Worm (Caenorhabditis elegans) whole organism, L1 larva: Measurements from ENCODE around the gene lam-1.

Experiments
- C04F5.9 ChIP-seq: sonication (generic microtip); optimal IDR thresholded peaks from 2 replicates; lab custom pipeline; 2016; ENCODE audit warnings: missing genetic modification characterization, missing compliant biosample characterization
- aha-1 ChIP-seq: fragments of 150-350 bp; optimal IDR thresholded peaks from 2 replicates; lab custom pipeline; 2014; ENCODE audit warnings: missing biosample characterization, missing genetic modification characterization
- alr-1 ChIP-seq: fragments of 200-800 bp; sonication (Bioruptor generic); optimal IDR thresholded peaks from 2 replicates; lab custom pipeline; 2018; ENCODE audit warnings: borderline replicate concordance, mild to moderate bottlenecking, missing genetic modification characterization, missing compliant biosample characterization
- aly-2 ChIP-seq: fragments of 150-350 bp; optimal IDR thresholded peaks from 2 replicates; lab custom pipeline; 2014; ENCODE audit warnings: missing biosample characterization, missing genetic modification characterization
- ama-1 ChIP-seq: fragments of 150-350 bp; optimal IDR thresholded peaks from 2 replicates; lab custom pipeline; 2014
- blmp-1 ChIP-seq: fragments of 150-350 bp; optimal IDR thresholded peaks from 2 replicates; lab custom pipeline; 2014; ENCODE audit warnings: missing biosample characterization, missing genetic modification characterization
- ceh-63 ChIP-seq: fragments of 200-800 bp; sonication (Bioruptor generic); optimal IDR thresholded peaks from 2 replicates; lab custom pipeline; 2018; ENCODE audit warnings: mild to moderate bottlenecking, missing genetic modification characterization, missing compliant biosample characterization
- ceh-8 ChIP-seq: fragments of 200-800 bp; sonication (Bioruptor generic); optimal IDR thresholded peaks from 2 replicates; lab custom pipeline; 2018; ENCODE audit warnings: mild to moderate bottlenecking, missing genetic modification characterization, moderate library complexity, missing compliant biosample characterization
- ceh-88 ChIP-seq: fragments of 200-800 bp; sonication (Bioruptor generic); IDR thresholded peaks from 2 replicates; pipeline ENCODE4 v1.3.6; 2022; ENCODE audit warnings: missing genetic modification characterization, missing compliant biosample characterization
- dpl-1 ChIP-seq, 3 experiments: fragments of 150-350 bp in 2 of 3; sonication (generic microtip) in 1 of 3; optimal IDR thresholded peaks; 2 replicates each; lab custom pipeline; 2014 to 2017; ENCODE audit warnings: missing biosample characterization in 3 of 3, missing genetic modification characterization in 3 of 3, missing genetic modification reagents in 3 of 3
- efl-1 ChIP-seq, 4 experiments: fragments of 150-350 bp; optimal IDR thresholded peaks in 3 of 4; peaks in 1 of 4; 1 replicate in 1 of 4; 2 replicates in 3 of 4; lab custom pipeline; 2014; ENCODE audit warnings: missing biosample characterization in 2 of 4, missing genetic modification characterization in 2 of 4, missing genetic modification reagents in 2 of 4
- egl-27 ChIP-seq, 2 experiments: fragments of 150-350 bp in 1 of 2; sonication (generic microtip); optimal IDR thresholded peaks; 3 replicates each; lab custom pipeline; 2017 to 2018; ENCODE audit warnings: missing biosample characterization in 2 of 2, missing genetic modification characterization in 2 of 2, missing genetic modification reagents in 2 of 2
- elt-3 ChIP-seq, 6 experiments: fragments of 150-350 bp in 1 of 6; sonication (generic microtip); optimal IDR thresholded peaks; 2 replicates each; lab custom pipeline; 2017 to 2018; ENCODE audit warnings: missing biosample characterization in 6 of 6, missing genetic modification characterization in 6 of 6, inconsistent platforms in 1 of 6
- ets-5 ChIP-seq: fragments of 200-800 bp; sonication (Bioruptor generic); IDR thresholded peaks from 2 replicates; pipeline ENCODE4 v1.3.6; 2022; ENCODE audit warnings: missing genetic modification characterization, missing compliant biosample characterization
- fkh-10 ChIP-seq: sonication (generic microtip); optimal IDR thresholded peaks from 2 replicates; lab custom pipeline; 2017; ENCODE audit warnings: missing biosample characterization, missing genetic modification reagents, missing genetic modification characterization
- hlh-4 ChIP-seq: sonication (generic microtip); optimal IDR thresholded peaks from 2 replicates; lab custom pipeline; 2016; ENCODE audit warnings: mild to moderate bottlenecking, missing genetic modification characterization, missing compliant biosample characterization
- isw-1 ChIP-seq: fragments of 200-800 bp; sonication (Bioruptor generic); IDR thresholded peaks from 2 replicates; pipeline ENCODE4 v1.3.6; 2022; ENCODE audit warnings: missing genetic modification characterization, missing compliant biosample characterization
- lin-14 ChIP-seq: fragments of 200-800 bp; sonication (Bioruptor generic); optimal IDR thresholded peaks from 2 replicates; lab custom pipeline; 2018; ENCODE audit warnings: mild to moderate bottlenecking, missing genetic modification characterization, moderate library complexity, missing compliant biosample characterization
- lsy-2 ChIP-seq, 2 experiments: fragments of 150-350 bp; optimal IDR thresholded peaks; 2 replicates each; lab custom pipeline; 2014; ENCODE audit warnings: missing biosample characterization in 2 of 2, missing genetic modification characterization in 2 of 2
- mdl-1 ChIP-seq, 2 experiments: fragments of 150-350 bp; optimal IDR thresholded peaks; 2 replicates each; lab custom pipeline; 2014 to 2017; ENCODE audit warnings: missing biosample characterization in 2 of 2, missing genetic modification characterization in 2 of 2, inconsistent platforms in 1 of 2
- nhr-11 ChIP-seq: fragments of 150-350 bp; optimal IDR thresholded peaks from 2 replicates; lab custom pipeline; 2014; ENCODE audit warnings: missing biosample characterization, missing genetic modification characterization
- nhr-19 ChIP-seq: fragments of 200-800 bp; sonication (Bioruptor generic); conservative IDR thresholded peaks from 2 replicates; pipeline ENCODE4 v1.3.6; 2022; ENCODE audit warnings: missing genetic modification characterization, missing compliant biosample characterization
- nhr-237 ChIP-seq: fragments of 150-350 bp; optimal IDR thresholded peaks from 2 replicates; lab custom pipeline; 2014; ENCODE audit warnings: missing biosample characterization, missing genetic modification characterization
- nhr-47 ChIP-seq: sonication (generic microtip); optimal IDR thresholded peaks from 2 replicates; lab custom pipeline; 2016; ENCODE audit warnings: mild to moderate bottlenecking, missing genetic modification characterization, moderate library complexity, missing compliant biosample characterization
- nhr-71 ChIP-seq: sonication (generic microtip); optimal IDR thresholded peaks from 2 replicates; lab custom pipeline; 2016; ENCODE audit warnings: mild to moderate bottlenecking, missing genetic modification characterization, moderate library complexity, missing compliant biosample characterization
- nhr-76 ChIP-seq: sonication (generic microtip); optimal IDR thresholded peaks from 2 replicates; lab custom pipeline; 2017; ENCODE audit warnings: missing biosample characterization, missing genetic modification characterization
- nhr-85 ChIP-seq: sonication (generic microtip); peaks from one replicate; lab custom pipeline; 2016; ENCODE audit warnings: missing genetic modification characterization, inconsistent platforms, missing compliant biosample characterization
- pqm-1 ChIP-seq: sonication (generic microtip); optimal IDR thresholded peaks from 3 replicates; lab custom pipeline; 2017; ENCODE audit warnings: missing biosample characterization, missing genetic modification characterization
- snu-23 ChIP-seq: sonication (generic microtip); optimal IDR thresholded peaks from 2 replicates; lab custom pipeline; 2016; ENCODE audit warnings: missing genetic modification characterization, missing compliant biosample characterization
- sox-4 ChIP-seq: sonication (generic microtip); optimal IDR thresholded peaks from 2 replicates; lab custom pipeline; 2016; ENCODE audit warnings: missing genetic modification characterization, missing compliant biosample characterization
- swsn-7 ChIP-seq: sonication (generic microtip); optimal IDR thresholded peaks from 2 replicates; lab custom pipeline; 2016; ENCODE audit warnings: missing genetic modification characterization, missing compliant biosample characterization
- tbx-2 ChIP-seq: sonication (generic microtip); optimal IDR thresholded peaks from 2 replicates; lab custom pipeline; 2016; ENCODE audit warnings: missing genetic modification characterization, missing compliant biosample characterization
- unc-130 ChIP-seq: fragments of 150-350 bp; optimal IDR thresholded peaks from 2 replicates; lab custom pipeline; 2017; ENCODE audit warnings: missing biosample characterization, missing genetic modification characterization, inconsistent platforms
- unc-62 ChIP-seq: fragments of 150-350 bp; optimal IDR thresholded peaks from 2 replicates; lab custom pipeline; 2014; ENCODE audit warnings: missing biosample characterization, missing genetic modification reagents, missing genetic modification characterization
- xbp-1 ChIP-seq: sonication (generic microtip); optimal IDR thresholded peaks from 2 replicates; lab custom pipeline; 2016; ENCODE audit warnings: missing genetic modification characterization, missing compliant biosample characterization
- ztf-11 ChIP-seq, 2 experiments: sonication (generic microtip); optimal IDR thresholded peaks; 2 replicates each; lab custom pipeline; 2016 to 2017; ENCODE audit warnings: missing genetic modification characterization in 2 of 2, missing biosample characterization in 1 of 2, missing compliant biosample characterization in 1 of 2
- ztf-4 ChIP-seq: fragments of 150-350 bp; optimal IDR thresholded peaks from 2 replicates; lab custom pipeline; 2014; ENCODE audit warnings: missing biosample characterization, missing genetic modification characterization

lam-1 gene

DNA sequence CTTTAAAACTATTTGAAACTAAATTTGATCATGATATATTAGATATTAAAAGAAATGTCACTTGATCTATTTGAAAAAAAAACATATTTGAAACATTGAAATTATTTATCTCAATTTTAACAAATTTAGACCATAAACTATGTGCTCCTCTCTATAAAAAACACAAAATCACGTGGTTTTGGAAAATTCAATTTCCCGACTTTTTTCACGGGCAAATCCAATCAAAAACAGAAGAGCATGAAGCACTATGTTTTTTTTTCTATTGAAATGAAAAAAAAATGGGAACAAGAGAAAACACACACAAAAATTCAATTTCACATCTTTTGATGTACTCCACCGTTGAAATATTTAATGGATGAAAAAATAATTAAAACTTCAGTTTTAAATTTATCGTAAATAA is 33.9 kb upstream of the lam-1 start:
- TF ChIP-seq mdl-1 (tag; optimal IDR thresholded peaks at IDR 0.05; lab: Kevin White, UChicago) (no peak), fkh-10 (GFP tag; lab: Kevin White, UChicago) (peak; percentile 73), ama-1 (lab: Kevin White, UChicago) (no peak), hlh-4 (tag; lab: Kevin White, UChicago) (no peak), efl-1 (optimal IDR thresholded peaks at IDR 0.05; lab: Kevin White, UChicago) (no peak), efl-1 (GFP tag; optimal IDR thresholded peaks at IDR 0.05 in 1 of 2; lab: Kevin White, UChicago) (no peak), nhr-76 (no peak), nhr-11 (tag; lab: Kevin White, UChicago) (no peak), lsy-2 (tag; optimal IDR thresholded peaks at IDR 0.05; lab: Kevin White, UChicago) (peak in 1 of 2 experiments; percentile 15), lin-14 (GFP tag; lab: Kevin White, UChicago) (peak; percentile 68), alr-1 (tag; lab: Kevin White, UChicago) (no peak), nhr-71 (tag; lab: Kevin White, UChicago) (peak; percentile 26), xbp-1 (tag; lab: Kevin White, UChicago) (no peak), nhr-19 (GFP tag; lab: Robert Waterston, UW) (no peak), isw-1 (GFP tag; lab: Robert Waterston, UW) (no peak), ztf-11 (tag; optimal IDR thresholded peaks at IDR 0.05; lab: Kevin White, UChicago) (no peak), aly-2 (tag; lab: Kevin White, UChicago) (no peak)
- TF ChIP-seq, all 84 proteins: peak for 4

DNA sequence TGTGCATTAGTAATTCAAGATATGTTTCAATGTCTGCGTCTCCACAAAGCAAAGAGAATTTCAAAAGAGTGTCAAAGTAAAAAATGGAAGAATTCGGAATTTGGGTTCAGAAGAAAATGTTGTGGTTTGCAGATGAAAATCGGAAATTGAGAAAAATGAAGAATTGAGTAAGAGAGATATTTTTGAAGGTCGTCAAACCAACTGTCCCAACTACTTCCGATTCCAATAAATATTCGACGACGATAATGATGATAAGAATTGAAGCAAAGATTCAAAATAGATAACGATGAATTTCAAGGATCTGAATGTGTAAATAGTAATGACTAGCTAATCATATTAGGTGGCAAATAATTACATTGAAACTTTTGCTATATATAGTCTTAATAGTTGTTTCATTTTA is 33.2 kb upstream of the lam-1 start:
- TF ChIP-seq blmp-1 (tag; lab: Kevin White, UChicago) (peak; percentile 35), ceh-88 (GFP tag; lab: Robert Waterston, UW) (no peak), lin-14 (GFP tag; lab: Kevin White, UChicago) (peak; percentile 60), elt-3 (tag; optimal IDR thresholded peaks at IDR 0.05; lab: Kevin White, UChicago) (peak in 3 of 6 experiments; percentile 37 to 73 (median 53)), nhr-85 (tag; lab: Kevin White, UChicago) (peak; percentile 86), nhr-47 (tag; lab: Kevin White, UChicago) (peak; percentile 24), snu-23 (GFP tag; lab: Kevin White, UChicago) (peak; percentile 12), ets-5 (no peak), pqm-1 (tag; lab: Kevin White, UChicago) (no peak), nhr-19 (GFP tag; lab: Robert Waterston, UW) (no peak)

ce11 chrIV:5149793-5150192 is 23.3 kb upstream of the lam-1 start, which contains the start of gene C24D10.5:
C24D10.5 (plus strand) TSS chrIV:5150093.
- TF ChIP-seq ceh-63 (GFP tag; lab: Kevin White, UChicago) = no peak
- no peak for TF ChIP-seq elt-3 (tag; optimal IDR thresholded peaks at IDR 0.05; lab: Kevin White, UChicago)
- TF ChIP-seq ztf-4 = no peak
- no peak for TF ChIP-seq egl-27 (tag; optimal IDR thresholded peaks at IDR 0.05; lab: Kevin White, UChicago)
- TF ChIP-seq aha-1 (tag; lab: Kevin White, UChicago) = no peak
- no peak for TF ChIP-seq nhr-76
- TF ChIP-seq tbx-2 (tag; lab: Kevin White, UChicago) = no peak
- no peak for TF ChIP-seq nhr-237 (tag; lab: Kevin White, UChicago)
- TF ChIP-seq alr-1 (tag; lab: Kevin White, UChicago) = no peak
- no peak for TF ChIP-seq isw-1 (GFP tag; lab: Robert Waterston, UW)
- no peak for TF ChIP-seq C04F5.9 (tag; lab: Kevin White, UChicago)
- no peak for TF ChIP-seq snu-23 (GFP tag; lab: Kevin White, UChicago)
- TF ChIP-seq swsn-7 (tag; lab: Kevin White, UChicago) = no peak
- no peak for TF ChIP-seq ceh-8 (GFP tag; lab: Kevin White, UChicago)
- TF ChIP-seq sox-4 = no peak
- no peak for TF ChIP-seq nhr-85 (tag; lab: Kevin White, UChicago)
- no peak for TF ChIP-seq unc-62 (GFP tag; lab: Kevin White, UChicago)
- no peak for TF ChIP-seq dpl-1 (GFP tag; optimal IDR thresholded peaks at IDR 0.05; lab: Kevin White, UChicago)
- TF ChIP-seq unc-130 (tag; lab: Kevin White, UChicago) = no peak
